Fruit fly (Drosophila melanogaster) whole organism, wandering third instar larva: ENCODE data around the gene CG13926.

Experiments used
- Abd-B ChIP-seq: fragments of >200 bp; optimal IDR thresholded peaks from 2 replicates; lab custom pipeline; 2017; ENCODE audit warnings: missing biosample characterization, missing genetic modification characterization
- Dfd ChIP-seq: fragments of >200 bp; optimal IDR thresholded peaks from 2 replicates; lab custom pipeline; 2017; ENCODE audit warnings: missing biosample characterization, missing genetic modification characterization
- Dif ChIP-seq: fragments of 200-275, 200-300 bp; sonication (Bioruptor generic); optimal IDR thresholded peaks from 2 replicates; lab custom pipeline; 2018; ENCODE audit warnings: missing biosample characterization, missing genetic modification characterization; ENCODE audit not compliant: partially characterized antibody
- GATAd ChIP-seq: sonication (Bioruptor generic); optimal IDR thresholded peaks from 2 replicates; lab custom pipeline; 2016; ENCODE audit warnings: missing biosample characterization, missing genetic modification characterization
- HLH106 ChIP-seq: fragments of 200-800 bp; optimal IDR thresholded peaks from 3 replicates; lab custom pipeline; 2019; ENCODE audit warnings: missing biosample characterization, mild to moderate bottlenecking, missing genetic modification characterization, moderate library complexity
- Hnf4 ChIP-seq: fragments of 200-800 bp; sonication (Bioruptor generic); optimal IDR thresholded peaks from 2 replicates; lab custom pipeline; 2016; ENCODE audit warnings: missing biosample characterization, mild to moderate bottlenecking, missing genetic modification characterization
- Hr83 ChIP-seq: fragments of 200-300 bp; sonication (Bioruptor generic); optimal IDR thresholded peaks from 2 replicates; lab custom pipeline; 2016; ENCODE audit warnings: missing biosample characterization, mild to moderate bottlenecking, missing genetic modification characterization, moderate library complexity; ENCODE audit not compliant: poor library complexity, severe bottlenecking
- Myc ChIP-seq: fragments of >200 bp; optimal IDR thresholded peaks from 2 replicates; lab custom pipeline; 2017
- OdsH ChIP-seq: fragments of 200-800 bp; sonication (Bioruptor generic); optimal IDR thresholded peaks from 2 replicates; lab custom pipeline; 2016; ENCODE audit warnings: missing biosample characterization, mild to moderate bottlenecking, missing genetic modification characterization
- Rel ChIP-seq, 2 experiments: fragments of 200-800 bp; sonication (Bioruptor generic) in 1 of 2; optimal IDR thresholded peaks; 2 replicates in 1 of 2; 3 replicates in 1 of 2; lab custom pipeline; 2016 to 2019; ENCODE audit warnings: mild to moderate bottlenecking in 2 of 2, missing biosample characterization in 2 of 2, missing genetic modification characterization in 2 of 2, moderate library complexity in 1 of 2
- Sp1 ChIP-seq: fragments of 200-800 bp; sonication (Bioruptor generic); optimal IDR thresholded peaks from 3 replicates; lab custom pipeline; 2019; ENCODE audit warnings: missing biosample characterization, mild to moderate bottlenecking, missing genetic modification characterization, moderate library complexity
- Vsx2 ChIP-seq: fragments of 200-300, 225-300 bp; sonication (Bioruptor generic); optimal IDR thresholded peaks from 2 replicates; lab custom pipeline; 2018; ENCODE audit warnings: missing biosample characterization, missing genetic modification characterization; ENCODE audit not compliant: partially characterized antibody
- brk ChIP-seq: fragments of 200-800 bp; sonication (Bioruptor generic); optimal IDR thresholded peaks from 2 replicates; lab custom pipeline; 2016; ENCODE audit warnings: missing biosample characterization, mild to moderate bottlenecking, missing genetic modification characterization
- dl ChIP-seq, 2 experiments: fragments of 175-275, 200-275 bp in 1 of 2; fragments of 200-275 bp in 1 of 2; sonication (Bioruptor generic); optimal IDR thresholded peaks; lab custom pipeline; 2018; ENCODE audit warnings: mild to moderate bottlenecking in 2 of 2, missing biosample characterization in 2 of 2, missing genetic modification characterization in 2 of 2, moderate library complexity in 2 of 2; ENCODE audit not compliant: partially characterized antibody in 2 of 2, insufficient read depth in 1 of 2
- dmrt93B ChIP-seq: fragments of 200-800 bp; sonication (Bioruptor generic); optimal IDR thresholded peaks from 2 replicates; lab custom pipeline; 2018; ENCODE audit warnings: missing biosample characterization, mild to moderate bottlenecking, missing genetic modification characterization
- ey ChIP-seq: fragments of 200-800 bp; sonication (Bioruptor generic); optimal IDR thresholded peaks from 2 replicates; lab custom pipeline; 2016; ENCODE audit warnings: missing biosample characterization, missing genetic modification characterization
- foxo ChIP-seq, 2 experiments: fragments of 200-800 bp; sonication (Bioruptor generic); optimal IDR thresholded peaks; 2 replicates in 1 of 2; 3 replicates in 1 of 2; lab custom pipeline; 2016 to 2017; ENCODE audit warnings: missing biosample characterization in 2 of 2, missing genetic modification characterization in 2 of 2
- fru ChIP-seq: fragments of 200-800 bp; sonication (Bioruptor generic); optimal IDR thresholded peaks from 3 replicates; lab custom pipeline; 2016; ENCODE audit warnings: missing biosample characterization, mild to moderate bottlenecking, missing genetic modification characterization
- h ChIP-seq: fragments of 200-800 bp; sonication (Bioruptor generic); optimal IDR thresholded peaks from 3 replicates; lab custom pipeline; 2016; ENCODE audit warnings: missing biosample characterization, mild to moderate bottlenecking, missing genetic modification characterization
- jim ChIP-seq: fragments of 175-275, 200-325 bp; sonication (Bioruptor generic); optimal IDR thresholded peaks from 2 replicates; lab custom pipeline; 2016; ENCODE audit warnings: missing biosample characterization, mild to moderate bottlenecking, missing genetic modification characterization
- lola ChIP-seq: fragments of >200 bp; optimal IDR thresholded peaks from 2 replicates; lab custom pipeline; 2017; ENCODE audit warnings: missing biosample characterization, missing genetic modification characterization
- pan ChIP-seq: fragments of >200 bp; optimal IDR thresholded peaks from 2 replicates; lab custom pipeline; 2017
- psq ChIP-seq: fragments of 200-800 bp; sonication (Bioruptor generic); optimal IDR thresholded peaks from 3 replicates; lab custom pipeline; 2017; ENCODE audit warnings: missing biosample characterization, mild to moderate bottlenecking, missing genetic modification characterization, moderate library complexity
- rgr ChIP-seq: fragments of 200-800 bp; sonication (Bioruptor generic); optimal IDR thresholded peaks from 3 replicates; lab custom pipeline; 2016; ENCODE audit warnings: missing biosample characterization, mild to moderate bottlenecking, missing genetic modification characterization
- sv ChIP-seq: fragments of 200-800 bp; sonication (Bioruptor generic); optimal IDR thresholded peaks from 3 replicates; lab custom pipeline; 2016; ENCODE audit warnings: missing biosample characterization, missing genetic modification characterization
- tai ChIP-seq: sonication (Bioruptor generic); optimal IDR thresholded peaks from 2 replicates; lab custom pipeline; 2016; ENCODE audit warnings: missing biosample characterization, missing genetic modification characterization
- usp ChIP-seq: fragments of >200 bp; optimal IDR thresholded peaks from 2 replicates; lab custom pipeline; 2017; ENCODE audit warnings: missing biosample characterization, missing genetic modification characterization
- woc ChIP-seq: sonication (Bioruptor generic); optimal IDR thresholded peaks from 2 replicates; lab custom pipeline; 2016; ENCODE audit warnings: missing biosample characterization, mild to moderate bottlenecking, missing genetic modification characterization

Gene CG13926

dm6 chr3L:1571077-1571476 lies 46.9 kb downstream of the CG13926 start:
- TF ChIP-seq Rel (GFP tag; optimal IDR thresholded peaks at IDR 0.05; lab: Kevin White, UChicago), result no peak
- no peak for TF ChIP-seq Rel (tag; optimal IDR thresholded peaks at IDR 0.05; lab: Kevin White, UChicago)
- no peak for TF ChIP-seq dl (GFP tag; optimal IDR thresholded peaks at IDR 0.05; lab: Kevin White, UChicago; ENCODE audit: insufficient read depth in 1 of 2, partially characterized antibody in 2 of 2)

dm6 chr3L:1569966-1570276 lies 48.0 kb downstream of the CG13926 start:
- TF ChIP-seq psq (GFP tag; lab: Kevin White, UChicago) (peak; percentile 88), GATAd (no peak), Rel (GFP tag; optimal IDR thresholded peaks at IDR 0.05; lab: Kevin White, UChicago) (no peak), Rel (tag; optimal IDR thresholded peaks at IDR 0.05; lab: Kevin White, UChicago) (no peak), ey (no peak), Dfd (GFP tag; lab: Kevin White, UChicago) (no peak)

dm6 chr3L:1569162-1569965 lies 48.6 kb downstream of the CG13926 start, which contains the start of gene Tmep:
Gene Tmep (plus strand): TSS chr3L:1569181.
- TF ChIP-seq Hnf4, result no peak
- TF ChIP-seq Rel (GFP tag; optimal IDR thresholded peaks at IDR 0.05; lab: Kevin White, UChicago), result no peak
- TF ChIP-seq Rel (tag; optimal IDR thresholded peaks at IDR 0.05; lab: Kevin White, UChicago), result peak; percentile 85
- no peak for TF ChIP-seq jim
- TF ChIP-seq lola (GFP tag; lab: Kevin White, UChicago), result no peak
- no peak for TF ChIP-seq tai (GFP tag; lab: Kevin White, UChicago)
- peak; percentile 22 for TF ChIP-seq Sp1
- TF ChIP-seq usp (GFP tag; lab: Kevin White, UChicago), result no peak
- no peak for TF ChIP-seq dmrt93B
- TF ChIP-seq fru (GFP tag; lab: Kevin White, UChicago), result peak; percentile 7
- peak; percentile 30 for TF ChIP-seq OdsH (GFP tag; lab: Kevin White, UChicago)
- no peak for TF ChIP-seq h (GFP tag; lab: Kevin White, UChicago)
- no peak for TF ChIP-seq Abd-B (GFP tag; lab: Kevin White, UChicago)
- TF ChIP-seq Myc (lab: Kevin White, UChicago), result peak; percentile 15
- TF ChIP-seq pan (lab: Kevin White, UChicago), result no peak
- TF ChIP-seq dl (GFP tag; optimal IDR thresholded peaks at IDR 0.05; lab: Kevin White, UChicago; ENCODE audit: insufficient read depth in 1 of 2, partially characterized antibody in 2 of 2), result no peak
- no peak for TF ChIP-seq GATAd
- no peak for TF ChIP-seq psq (GFP tag; lab: Kevin White, UChicago)
- TF ChIP-seq HLH106, result no peak
- no peak for TF ChIP-seq Dif
- TF ChIP-seq Hr83 (GFP tag; lab: Kevin White, UChicago), result peak; percentile 19
- no peak for TF ChIP-seq brk (GFP tag; lab: Kevin White, UChicago)
- TF ChIP-seq Dfd (GFP tag; lab: Kevin White, UChicago), result no peak

DNA sequence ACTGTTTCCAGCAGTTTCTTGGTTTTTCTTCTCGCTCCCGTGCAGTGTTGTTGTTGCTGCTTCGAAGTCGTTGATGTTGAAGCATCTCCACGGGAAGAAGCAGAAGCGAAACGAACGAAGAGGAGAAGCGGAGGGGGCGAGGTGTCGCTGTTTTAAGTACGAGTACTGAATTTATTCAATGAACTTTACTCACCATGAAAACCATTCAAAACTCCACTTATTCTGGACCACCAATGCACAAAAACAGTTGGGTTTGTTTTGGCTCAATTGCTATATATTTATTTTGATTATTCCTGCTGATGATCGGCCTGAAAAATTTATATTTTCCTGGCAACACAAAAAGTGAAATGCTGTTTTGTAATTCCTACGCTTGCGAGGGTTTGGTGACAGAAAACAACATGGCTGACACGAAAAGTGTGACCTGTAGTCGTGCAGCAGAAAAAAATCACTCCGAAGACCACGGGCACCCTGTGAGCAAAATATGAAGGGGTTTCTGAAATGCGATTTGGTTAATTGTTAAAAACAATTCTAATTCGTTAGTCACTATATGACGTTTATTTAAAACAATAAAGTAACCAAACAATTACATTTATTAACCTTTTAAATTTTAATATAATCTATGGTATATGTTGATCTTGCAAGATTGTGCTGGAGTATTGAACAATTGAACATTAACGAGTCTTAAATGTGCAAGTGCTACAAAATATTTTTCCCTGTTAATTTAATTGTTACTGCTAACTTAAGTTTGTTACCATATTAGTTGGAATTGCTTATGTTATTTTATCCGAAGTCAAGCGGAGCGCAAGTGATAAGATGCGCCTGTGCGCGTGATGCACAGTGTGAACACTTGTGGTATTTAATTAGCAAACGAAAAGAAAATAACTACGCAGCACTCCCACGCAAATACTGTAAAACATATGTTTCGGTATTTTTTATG lies 49.5 kb downstream of the CG13926 start, which contains the start of gene CG7879:
CG7879 (minus strand) TSS at position 384 of the 937 bp plus-strand sequence.
- TF ChIP-seq rgr (GFP tag; lab: Kevin White, UChicago), result peak; percentile 22
- peak; percentile 9 for TF ChIP-seq Sp1
- peak; percentile 44 for TF ChIP-seq HLH106
- no peak for TF ChIP-seq Rel (GFP tag; optimal IDR thresholded peaks at IDR 0.05; lab: Kevin White, UChicago)
- TF ChIP-seq Rel (tag; optimal IDR thresholded peaks at IDR 0.05; lab: Kevin White, UChicago), result peak; percentile 36
- peak; percentile 41 for TF ChIP-seq woc
- no peak for TF ChIP-seq Vsx2
- TF ChIP-seq foxo (GFP tag; optimal IDR thresholded peaks at IDR 0.05; lab: Kevin White, UChicago), result peak in 1 of 2 experiments; percentile 28
- peak; percentile 49 for TF ChIP-seq psq (GFP tag; lab: Kevin White, UChicago)
- no peak for TF ChIP-seq Dfd (GFP tag; lab: Kevin White, UChicago)
- TF ChIP-seq h (GFP tag; lab: Kevin White, UChicago), result peak; percentile 34
- TF ChIP-seq sv (GFP tag; lab: Kevin White, UChicago), result peak; percentile 48
- TF ChIP-seq, all 38 proteins: peak for 9
